Worm (Caenorhabditis elegans) whole organism, young adult: ENCODE measurements around the gene Y51A2D.18.

Source experiments
- Y67H2A.10 ChIP-seq: fragments of 200-800 bp; sonication (Bioruptor generic); conservative IDR thresholded peaks from 2 replicates; pipeline ENCODE4 v1.3.6; 2022; ENCODE audit warnings: missing genetic modification reagents, missing genetic modification characterization, missing compliant biosample characterization
- ama-1 ChIP-seq, 3 experiments: fragments of 150-350 bp in 1 of 3; sonication (generic microtip) in 2 of 3; optimal IDR thresholded peaks; 2 replicates each; lab custom pipeline; 2014 to 2018; ENCODE audit warnings: missing biosample characterization in 2 of 3, missing genetic modification characterization in 2 of 3, missing genetic modification reagents in 2 of 3
- let-607 ChIP-seq, 2 experiments: fragments of 200-800 bp in 1 of 2; sonication (Bioruptor generic) in 1 of 2; sonication (generic microtip) in 1 of 2; optimal IDR thresholded peaks; 2 replicates each; lab custom pipeline; 2016 to 2018; ENCODE audit warnings: mild to moderate bottlenecking in 2 of 2, missing compliant biosample characterization in 2 of 2, missing genetic modification characterization in 2 of 2, moderate library complexity in 2 of 2, missing genotype in 1 of 2
- sea-2 ChIP-seq: fragments of 200-800 bp; sonication (Bioruptor generic); IDR thresholded peaks from 2 replicates; pipeline ENCODE4 v1.3.6; 2022; ENCODE audit warnings: missing genetic modification characterization, missing compliant biosample characterization
- unc-62 ChIP-seq: fragments of 150-350 bp; optimal IDR thresholded peaks from 2 replicates; lab custom pipeline; 2014; ENCODE audit warnings: missing biosample characterization, missing genetic modification reagents, missing genetic modification characterization

DNA sequence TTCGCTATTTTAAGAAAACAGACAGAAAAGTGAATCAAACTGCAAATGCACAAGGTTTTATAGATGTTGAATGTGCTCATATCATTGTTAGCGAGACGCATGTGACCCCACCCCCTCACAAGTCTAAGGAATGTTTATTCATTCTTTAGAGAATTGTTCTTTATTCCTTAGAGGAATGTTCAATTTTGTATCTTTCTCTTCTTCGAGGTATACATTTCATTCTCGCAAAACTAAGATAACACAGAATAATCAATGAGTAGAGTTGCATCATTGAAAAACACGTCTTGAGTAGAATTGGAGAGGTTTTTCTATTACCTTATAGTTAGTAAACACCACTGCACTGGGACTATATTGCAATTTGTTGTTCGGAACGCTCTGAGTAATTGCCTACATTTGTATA, 52.1 kb downstream of the Y51A2D.18 start, which contains the start of gene ZK262.20:
- TF ChIP-seq ama-1 (optimal IDR thresholded peaks at IDR 0.05; lab: Kevin White, UChicago): no peak
- no peak for TF ChIP-seq ama-1 (GFP tag; optimal IDR thresholded peaks at IDR 0.05; lab: Kevin White, UChicago)
- no peak for TF ChIP-seq unc-62 (GFP tag; lab: Kevin White, UChicago)
- no peak for TF ChIP-seq let-607 (tag; optimal IDR thresholded peaks at IDR 0.05; lab: Kevin White, UChicago)
- no peak for TF ChIP-seq sea-2 (GFP tag; lab: Robert Waterston, UW)
- no peak for TF ChIP-seq Y67H2A.10
